Worm (Caenorhabditis elegans): ENCODE results near the gene cank-26.

DNA sequence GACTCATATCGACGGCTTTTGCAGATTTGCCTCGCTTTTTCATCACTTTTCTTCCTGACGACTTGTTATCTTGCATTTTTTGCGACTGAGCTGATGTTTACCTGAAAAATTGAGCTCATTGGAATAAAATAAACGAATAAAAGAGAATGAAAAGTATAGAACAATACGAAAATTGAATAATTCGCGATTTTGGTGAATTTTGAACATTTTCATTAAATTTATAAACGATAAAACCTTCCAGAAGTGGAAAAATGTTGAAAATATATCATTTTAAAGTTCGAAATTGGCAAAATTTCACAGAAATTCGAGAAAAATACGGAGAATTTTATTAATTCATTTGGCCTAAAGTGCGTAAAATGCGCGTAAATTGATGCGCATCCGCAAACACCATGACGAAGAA, 41.2 kb downstream of the cank-26 start, which contains the start of gene Y14H12B.2:
- TF ChIP-seq ztf-23 (GFP tag; IDR thresholded peaks at IDR 0.05) (no peak), ref-1 (GFP tag; conservative IDR thresholded peaks at IDR 0.05) (no peak), klf-2 (GFP tag; conservative IDR thresholded peaks at IDR 0.05) (no peak), med-1 (GFP tag; optimal IDR thresholded peaks at IDR 0.05; ENCODE audit: insufficient read depth) (no peak), ztf-29 (GFP tag; IDR thresholded peaks at IDR 0.05) (no peak), tab-1 (GFP tag; IDR thresholded peaks at IDR 0.05) (no peak)
